Worm (Caenorhabditis elegans): Measurements from ENCODE around the gene ZK1010.8.

Gene ZK1010.8

DNA sequence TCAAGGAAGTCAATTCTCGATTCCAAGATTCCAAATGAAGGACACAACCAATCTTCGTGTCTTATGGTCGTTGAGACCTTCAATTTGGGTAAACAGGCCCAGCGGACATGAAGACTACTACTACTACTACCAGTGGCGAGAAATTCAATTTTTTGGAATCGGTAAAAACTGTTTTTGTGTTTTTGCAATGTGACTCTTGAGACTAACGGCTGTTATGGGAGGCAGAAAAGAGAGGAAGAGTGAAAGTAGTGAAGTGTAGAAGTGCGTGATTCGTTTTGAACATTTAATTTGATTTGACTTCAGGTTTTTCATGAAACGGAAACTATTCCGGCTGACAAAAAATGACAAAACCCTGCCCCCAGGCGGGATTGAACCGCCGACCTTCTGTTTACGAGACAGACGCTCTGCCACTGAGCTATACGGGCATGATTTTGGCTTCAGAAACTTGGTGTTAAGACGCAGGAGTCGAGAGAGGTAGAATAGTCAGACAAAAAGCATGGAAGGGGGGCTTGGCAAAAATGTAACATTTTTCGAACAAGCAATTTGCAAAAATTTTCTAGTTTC is 15.4 kb upstream of the ZK1010.8 start (continued):
- TF ChIP-seq him-1 (tag; optimal IDR thresholded peaks at IDR 0.05) (peak; percentile 69), let-526 (GFP tag; IDR thresholded peaks at IDR 0.05) (0 out of 2 replicates have a peak, but pooled peaks have one; percentile 13), nfya-2 (GFP tag; IDR thresholded peaks at IDR 0.05) (no peak), C06A6.2 (GFP tag; conservative IDR thresholded peaks at IDR 0.05) (peak; percentile 30; the same call in 1 of the 2 replicates), gei-17 (GFP tag; optimal IDR thresholded peaks at IDR 0.05) (no peak), Y79H2A.3 (GFP tag; conservative IDR thresholded peaks at IDR 0.05) (no peak), T26A5.8 (tag; optimal IDR thresholded peaks at IDR 0.05) (no peak), xnd-1 (tag; optimal IDR thresholded peaks at IDR 0.05) (no peak), somi-1 (GFP tag; optimal IDR thresholded peaks at IDR 0.05) (peak; percentile 13), ztf-26 (tag; optimal IDR thresholded peaks at IDR 0.05) (peak; percentile 50), Y53G8AR.9 (GFP tag; conservative IDR thresholded peaks at IDR 0.05) (0 out of 2 replicates have a peak, but pooled peaks have one; percentile 28), ekl-4 (GFP tag; IDR thresholded peaks at IDR 0.05) (0 out of 2 replicates have a peak, but pooled peaks have one; percentile 24), hsf-1 (GFP tag; IDR thresholded peaks at IDR 0.05) (no peak), ztf-25 (GFP tag; IDR thresholded peaks at IDR 0.05) (0 out of 2 replicates have a peak, but pooled peaks have one; percentile 54), lag-1 (GFP tag; IDR thresholded peaks at IDR 0.05) (no peak), tbp1 (GFP tag; optimal IDR thresholded peaks at IDR 0.05) (peak; percentile 92), F22D6.2 (tag; optimal IDR thresholded peaks at IDR 0.05) (no peak), T07F8.4 (tag; optimal IDR thresholded peaks at IDR 0.05) (no peak), lin-54 (GFP tag; optimal IDR thresholded peaks at IDR 0.05) (peak; percentile 27), B0261.1 (tag; optimal IDR thresholded peaks at IDR 0.05) (peak; percentile 84), repo-1 (tag; optimal IDR thresholded peaks at IDR 0.05) (peak; percentile 66), madf-8 (GFP tag; conservative IDR thresholded peaks at IDR 0.05) (no peak), akir-1 (GFP tag; optimal IDR thresholded peaks at IDR 0.05) (no peak), egl-18 (GFP tag; IDR thresholded peaks at IDR 0.05) (no peak), F49E8.2 (tag; optimal IDR thresholded peaks at IDR 0.05; ENCODE audit: insufficient read depth) (no peak), F10E7.11 (tag; optimal IDR thresholded peaks at IDR 0.05) (peak; percentile 46), ceh-100 (GFP tag; IDR thresholded peaks at IDR 0.05) (no peak), tbx-9 (tag; optimal IDR thresholded peaks at IDR 0.05; ENCODE audit: borderline replicate concordance) (no peak), lsl-1 (GFP tag; optimal IDR thresholded peaks at IDR 0.05) (peak; percentile 23), nfyb-1 (GFP tag; IDR thresholded peaks at IDR 0.05) (peak; percentile 78; the same call in 1 of the 2 replicates), attf-3 (GFP tag; conservative IDR thresholded peaks at IDR 0.05) (peak; percentile 33; the same call in 1 of the 2 replicates), F39B2.1 (GFP tag; IDR thresholded peaks at IDR 0.05) (no peak), sptf-2 (GFP tag; optimal IDR thresholded peaks at IDR 0.05) (no peak), ztf-22 (GFP tag; optimal IDR thresholded peaks at IDR 0.05) (no peak), ztf-28 (GFP tag; IDR thresholded peaks at IDR 0.05) (0 out of 2 replicates have a peak, but pooled peaks have one; percentile 29), F23B12.7 (tag; optimal IDR thresholded peaks at IDR 0.05; ENCODE audit: insufficient read depth) (peak; percentile 71), egl-44 (GFP tag; IDR thresholded peaks at IDR 0.05) (no peak), Y67H2A.10 (GFP tag; conservative IDR thresholded peaks at IDR 0.05) (0 out of 2 replicates have a peak, but pooled peaks have one; percentile 26), mxl-1 (tag; optimal IDR thresholded peaks at IDR 0.05) (peak; percentile 52), hrde-1 (tag; optimal IDR thresholded peaks at IDR 0.05; ENCODE audit: borderline replicate concordance) (no peak), K12H6.12 (tag; optimal IDR thresholded peaks at IDR 0.05) (no peak), madf-10 (tag; optimal IDR thresholded peaks at IDR 0.05) (peak; percentile 44), pha-4 (tag; optimal IDR thresholded peaks at IDR 0.05) (no peak), mcd-1 (GFP tag; IDR thresholded peaks at IDR 0.05) (peak; percentile 59), ceh-27 (GFP tag; optimal IDR thresholded peaks at IDR 0.05) (peak; percentile 9), B0035.1 (tag; optimal IDR thresholded peaks at IDR 0.05) (no peak), ets-4 (GFP tag; optimal IDR thresholded peaks at IDR 0.05) (no peak)
